Worm (Caenorhabditis elegans) whole organism, L4/young adult: Measurements from ENCODE around the gene pcn-1.

Source experiments
- W03F9.2 ChIP-seq: fragments of 150-350 bp; optimal IDR thresholded peaks from 2 replicates; lab custom pipeline; 2014; ENCODE audit warnings: missing biosample characterization, missing genetic modification characterization
- dao-5 ChIP-seq: sonication (generic microtip); optimal IDR thresholded peaks from 2 replicates; lab custom pipeline; 2016; ENCODE audit warnings: missing genotype, missing genetic modification characterization, moderate library complexity, missing compliant biosample characterization
- him-1 ChIP-seq: sonication (generic microtip); optimal IDR thresholded peaks from 2 replicates; lab custom pipeline; 2016; ENCODE audit warnings: missing genotype, missing genetic modification reagents, missing genetic modification characterization, missing compliant biosample characterization

DNA sequence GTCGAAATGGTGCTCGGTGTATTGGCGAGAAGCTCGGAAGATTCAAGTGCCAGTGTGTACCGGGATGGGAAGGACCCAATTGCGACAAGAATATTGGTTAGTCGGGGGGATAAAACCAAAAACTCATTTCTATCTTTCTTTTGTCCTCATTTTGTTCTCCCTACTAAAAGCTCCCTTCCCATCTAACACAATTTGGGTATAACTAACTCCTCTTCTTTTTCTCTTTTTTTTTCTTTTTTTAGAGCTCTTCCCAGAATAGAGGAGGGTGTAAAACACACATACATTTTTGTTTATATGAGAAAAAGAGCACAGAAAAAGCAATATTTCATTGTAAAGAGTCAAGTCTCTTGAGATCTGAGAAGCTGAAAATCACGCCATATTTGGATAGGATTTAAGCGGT is 44.1 kb downstream of the pcn-1 start:
- TF ChIP-seq W03F9.2 (no peak), him-1 (tag; lab: Kevin White, UChicago) (no peak), dao-5 (no peak)
